Worm (Caenorhabditis elegans) whole organism, late embryonic: ENCODE measurements around the gene pole-4.
"Not testable (repeated sequence)": the region's sequence is repeated elsewhere in the genome, so short reads cannot be mapped to it uniquely, and the experiment has no call there.

Experiments
- ahr-1 ChIP-seq: sonication (generic microtip); optimal IDR thresholded peaks from 2 replicates; lab custom pipeline; 2016; ENCODE audit warnings: missing genetic modification characterization, missing compliant biosample characterization
- ama-1 ChIP-seq: fragments of 150-350 bp; optimal IDR thresholded peaks from 2 replicates; lab custom pipeline; 2014
- ceh-14 ChIP-seq: sonication (generic microtip); optimal IDR thresholded peaks from 2 replicates; lab custom pipeline; 2016; ENCODE audit warnings: missing genotype, missing genetic modification characterization, missing compliant biosample characterization
- ceh-19 ChIP-seq: fragments of 200-800 bp; sonication (Bioruptor generic); optimal IDR thresholded peaks from 2 replicates; lab custom pipeline; 2018; ENCODE audit warnings: mild to moderate bottlenecking, missing genetic modification characterization, missing compliant biosample characterization
- ceh-2 ChIP-seq: sonication (generic microtip); optimal IDR thresholded peaks from 2 replicates; lab custom pipeline; 2016; ENCODE audit warnings: missing genotype, missing genetic modification characterization, missing compliant biosample characterization
- ceh-22 ChIP-seq: sonication (generic microtip); optimal IDR thresholded peaks from 2 replicates; lab custom pipeline; 2017; ENCODE audit warnings: missing biosample characterization, missing genetic modification characterization
- ceh-48 ChIP-seq: sonication (generic microtip); optimal IDR thresholded peaks from 2 replicates; lab custom pipeline; 2016; ENCODE audit warnings: missing genetic modification characterization, inconsistent platforms, missing compliant biosample characterization
- ceh-6 ChIP-seq: fragments of 200-800 bp; sonication (Bioruptor generic); optimal IDR thresholded peaks from 2 replicates; lab custom pipeline; 2018; ENCODE audit warnings: mild to moderate bottlenecking, missing genetic modification characterization, missing compliant biosample characterization
- che-1 ChIP-seq: sonication (generic microtip); optimal IDR thresholded peaks from 2 replicates; lab custom pipeline; 2016; ENCODE audit warnings: mild to moderate bottlenecking, missing genetic modification characterization, missing compliant biosample characterization
- dve-1 ChIP-seq: sonication (generic microtip); optimal IDR thresholded peaks from 2 replicates; lab custom pipeline; 2017; ENCODE audit warnings: antibody characterized with exemption, mild to moderate bottlenecking, missing genetic modification characterization, missing compliant biosample characterization
- ets-4 ChIP-seq: sonication (generic microtip); optimal IDR thresholded peaks from 2 replicates; lab custom pipeline; 2016; ENCODE audit warnings: missing genetic modification characterization, missing compliant biosample characterization
- eyg-1 ChIP-seq: sonication (generic microtip); optimal IDR thresholded peaks from 2 replicates; lab custom pipeline; 2016; ENCODE audit warnings: missing genotype, missing genetic modification characterization, missing compliant biosample characterization
- fkh-10 ChIP-seq: fragments of 150-350 bp; optimal IDR thresholded peaks from 2 replicates; lab custom pipeline; 2014; ENCODE audit warnings: missing biosample characterization, missing genetic modification reagents, missing genetic modification characterization
- gmeb-2 ChIP-seq: sonication (generic microtip); optimal IDR thresholded peaks from 2 replicates; lab custom pipeline; 2016; ENCODE audit warnings: missing genetic modification characterization, inconsistent platforms, missing compliant biosample characterization
- hlh-13 ChIP-seq: fragments of 200-800 bp; sonication (Bioruptor generic); optimal IDR thresholded peaks from 2 replicates; lab custom pipeline; 2018; ENCODE audit warnings: mild to moderate bottlenecking, missing genetic modification characterization, missing compliant biosample characterization
- hlh-30 ChIP-seq: sonication (generic microtip); optimal IDR thresholded peaks from 2 replicates; lab custom pipeline; 2017; ENCODE audit warnings: antibody characterized with exemption, missing genetic modification characterization, missing compliant biosample characterization; ENCODE audit not compliant: insufficient read depth
- hlh-6 ChIP-seq: sonication (generic microtip); optimal IDR thresholded peaks from 2 replicates; lab custom pipeline; 2016; ENCODE audit warnings: missing genotype, missing genetic modification characterization, missing compliant biosample characterization
- lim-6 ChIP-seq: sonication (generic microtip); optimal IDR thresholded peaks from 2 replicates; lab custom pipeline; 2016; ENCODE audit warnings: missing genetic modification characterization, missing compliant biosample characterization
- madf-2 ChIP-seq: sonication (generic microtip); optimal IDR thresholded peaks from 2 replicates; lab custom pipeline; 2017; ENCODE audit warnings: missing genetic modification characterization, missing compliant biosample characterization
- nfya-1 ChIP-seq: sonication (generic microtip); optimal IDR thresholded peaks from 2 replicates; lab custom pipeline; 2017; ENCODE audit warnings: missing genetic modification characterization, mild to moderate bottlenecking, missing compliant biosample characterization, antibody characterized with exemption, moderate library complexity
- npax-4 ChIP-seq: sonication (generic microtip); optimal IDR thresholded peaks from 2 replicates; lab custom pipeline; 2016; ENCODE audit warnings: missing genetic modification characterization, missing compliant biosample characterization
- odd-2 ChIP-seq: sonication (generic microtip); optimal IDR thresholded peaks from 2 replicates; lab custom pipeline; 2017; ENCODE audit warnings: antibody characterized with exemption, mild to moderate bottlenecking, missing genetic modification characterization, missing compliant biosample characterization
- pha-4 ChIP-seq: fragments of 150-350 bp; optimal IDR thresholded peaks from 2 replicates; lab custom pipeline; 2018; ENCODE audit warnings: missing biosample characterization, missing genetic modification reagents, missing genetic modification characterization
- pqm-1 ChIP-seq: sonication (generic microtip); optimal IDR thresholded peaks from 2 replicates; lab custom pipeline; 2016; ENCODE audit warnings: missing genetic modification characterization, missing compliant biosample characterization
- rnt-1 ChIP-seq: sonication (generic microtip); optimal IDR thresholded peaks from 2 replicates; lab custom pipeline; 2016; ENCODE audit warnings: missing genetic modification characterization, missing compliant biosample characterization
- tbx-7 ChIP-seq: sonication (generic microtip); optimal IDR thresholded peaks from 2 replicates; lab custom pipeline; 2016; ENCODE audit warnings: missing genotype, missing genetic modification characterization, missing compliant biosample characterization
- ttx-3 ChIP-seq: sonication (generic microtip); optimal IDR thresholded peaks from 2 replicates; lab custom pipeline; 2016; ENCODE audit warnings: missing genetic modification reagents, missing genetic modification characterization, missing compliant biosample characterization
- unc-3 ChIP-seq, 2 experiments: fragments of 200-800 bp in 1 of 2; sonication (Bioruptor generic) in 1 of 2; sonication (generic microtip) in 1 of 2; conservative IDR thresholded peaks in 1 of 2; optimal IDR thresholded peaks in 1 of 2; 2 replicates each; pipeline versions ENCODE4 v1.3.6 to Lab custom; 2016 to 2022; ENCODE audit warnings: missing compliant biosample characterization in 2 of 2, missing genetic modification characterization in 2 of 2, missing genetic modification reagents in 1 of 2
- unc-42 ChIP-seq: sonication (generic microtip); optimal IDR thresholded peaks from 2 replicates; lab custom pipeline; 2016; ENCODE audit warnings: missing genotype, missing genetic modification characterization, missing compliant biosample characterization
- unc-86 ChIP-seq: sonication (generic microtip); optimal IDR thresholded peaks from 2 replicates; lab custom pipeline; 2016; ENCODE audit warnings: missing genetic modification characterization, missing compliant biosample characterization
- zip-5 ChIP-seq: sonication (generic microtip); optimal IDR thresholded peaks from 2 replicates; lab custom pipeline; 2016; ENCODE audit warnings: missing genetic modification characterization, missing compliant biosample characterization
- ztf-16 ChIP-seq: sonication (generic microtip); optimal IDR thresholded peaks from 2 replicates; lab custom pipeline; 2017; ENCODE audit warnings: missing genetic modification characterization, missing compliant biosample characterization

pole-4 gene

ce11 chrII:15003410-15003809 is 34.3 kb upstream of the pole-4 start, which contains the start of gene Y53F4B.10:
Gene Y53F4B.10, minus strand, starts transcription at chrII:15003510.
- no peak for TF ChIP-seq hlh-30 (tag; lab: Kevin White, UChicago)

ce11 chrII:14992598-14992997 is 23.4 kb upstream of the pole-4 start, which contains the start of gene Y53F4B.7:
Gene Y53F4B.7, plus strand, starts transcription at chrII:14992898.
- not testable (repeated sequence) for TF ChIP-seq odd-2 (tag; lab: Kevin White, UChicago); ztf-16 (tag; lab: Kevin White, UChicago); unc-3 (GFP tag; conservative IDR thresholded peaks at IDR 0.05; lab: Robert Waterston, UW); unc-3 (tag; optimal IDR thresholded peaks at IDR 0.05; lab: Kevin White, UChicago)

ce11 chrII:14988171-14988570 is 19.0 kb upstream of the pole-4 start, which contains the start of gene Y53F4B.43:
Gene Y53F4B.43, plus strand, starts transcription at chrII:14988471.
- not testable (repeated sequence) for TF ChIP-seq odd-2 (tag; lab: Kevin White, UChicago); tbx-7 (tag; lab: Kevin White, UChicago); ttx-3

- TF ChIP-seq unc-86 (tag; lab: Kevin White, UChicago) = no peak
- TF ChIP-seq nfya-1 (tag; lab: Kevin White, UChicago) = no peak
- TF ChIP-seq ztf-16 (tag; lab: Kevin White, UChicago) = no peak
- no peak for TF ChIP-seq unc-3 (GFP tag; conservative IDR thresholded peaks at IDR 0.05; lab: Robert Waterston, UW)
- no peak for TF ChIP-seq unc-3 (tag; optimal IDR thresholded peaks at IDR 0.05; lab: Kevin White, UChicago)
- TF ChIP-seq ahr-1 = no peak
- TF ChIP-seq rnt-1 = no peak
- TF ChIP-seq zip-5 (tag; lab: Kevin White, UChicago) = no peak
- no peak for TF ChIP-seq ceh-14 (tag; lab: Kevin White, UChicago)
- TF ChIP-seq npax-4 (tag; lab: Kevin White, UChicago) = no peak
- TF ChIP-seq eyg-1 (tag; lab: Kevin White, UChicago) = no peak
- TF ChIP-seq ceh-19 (GFP tag; lab: Kevin White, UChicago) = no peak
- TF ChIP-seq unc-42 (tag; lab: Kevin White, UChicago) = no peak
- no peak for TF ChIP-seq madf-2 (tag; lab: Kevin White, UChicago)
- no peak for TF ChIP-seq ceh-22 (tag; lab: Kevin White, UChicago)
- TF ChIP-seq gmeb-2 (tag; lab: Kevin White, UChicago) = no peak
- no peak for TF ChIP-seq pqm-1
- no peak for TF ChIP-seq odd-2 (tag; lab: Kevin White, UChicago)
- TF ChIP-seq che-1 = no peak
- TF ChIP-seq lim-6 = no peak
These were observed 14.8 kb upstream of the pole-4 start, which contains the start of gene Y53F4B.5 for ce11 chrII:14983909-14984308. Gene Y53F4B.5, minus strand, starts transcription at chrII:14984009.

ce11 chrII:14968275-14968674 is 879 bp downstream of the pole-4 start:
- TF ChIP-seq ets-4 (tag; lab: Kevin White, UChicago) = no peak
- no peak for TF ChIP-seq madf-2 (tag; lab: Kevin White, UChicago)
- no peak for TF ChIP-seq lim-6
- TF ChIP-seq pqm-1 = no peak
- TF ChIP-seq zip-5 (tag; lab: Kevin White, UChicago) = no peak
- no peak for TF ChIP-seq ceh-6 (GFP tag; lab: Kevin White, UChicago)
- no peak for TF ChIP-seq ceh-2
- TF ChIP-seq dve-1 (tag; lab: Kevin White, UChicago) = no peak
- TF ChIP-seq hlh-13 (GFP tag; lab: Kevin White, UChicago) = no peak
- TF ChIP-seq pha-4 (tag; lab: Kevin White, UChicago) = no peak
- no peak for TF ChIP-seq unc-3 (GFP tag; conservative IDR thresholded peaks at IDR 0.05; lab: Robert Waterston, UW)
- no peak for TF ChIP-seq unc-3 (tag; optimal IDR thresholded peaks at IDR 0.05; lab: Kevin White, UChicago)
- TF ChIP-seq, all 69 proteins: peak for 0

- TF ChIP-seq ceh-6 (GFP tag; lab: Kevin White, UChicago) (no peak), ceh-48 (tag; lab: Kevin White, UChicago) (no peak), che-1 (no peak), fkh-10 (GFP tag; lab: Kevin White, UChicago) (no peak), ama-1 (no peak), hlh-6 (tag; lab: Kevin White, UChicago) (no peak), nfya-1 (tag; lab: Kevin White, UChicago) (no peak)
These were observed 2.1 kb downstream of the pole-4 start for ce11 chrII:14967084-14967483.
